Worm (Caenorhabditis elegans): ENCODE measurements around the gene cyp-35C1.

cyp-35C1 gene

DNA sequence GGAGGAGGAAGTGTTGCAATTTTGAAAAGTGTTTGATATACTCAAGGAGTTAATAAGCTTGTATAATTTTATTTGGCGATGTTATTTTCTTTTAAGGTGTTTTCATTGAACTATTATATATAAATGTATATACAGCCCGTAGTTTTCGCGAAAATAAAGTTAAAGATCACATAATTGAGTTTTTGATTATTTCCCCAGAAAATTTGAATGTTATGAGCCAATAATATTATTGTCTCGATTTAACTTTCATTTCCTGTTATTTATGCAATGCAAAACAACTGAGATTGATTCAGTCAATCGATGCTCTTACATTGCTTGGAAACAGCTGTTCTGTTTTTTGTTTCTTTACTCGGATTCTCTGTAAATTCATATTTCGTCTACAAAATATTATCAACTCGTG is 49.9 kb downstream of the cyp-35C1 start, which contains the start of gene srx-133:
srx-133 (plus strand) TSS at position 301 of the 400 bp plus-strand sequence.
- TF ChIP-seq elt-1 (tag; optimal IDR thresholded peaks at IDR 0.05; ENCODE audit: borderline replicate concordance, insufficient read depth) = no peak
- no peak for TF ChIP-seq mab-5 (tag; optimal IDR thresholded peaks at IDR 0.05)
- TF ChIP-seq ceh-39 (tag; optimal IDR thresholded peaks at IDR 0.05) = no peak
- no peak for TF ChIP-seq nhr-12 (tag; optimal IDR thresholded peaks at IDR 0.05)
- TF ChIP-seq unc-62 (GFP tag; optimal IDR thresholded peaks at IDR 0.05) = no peak
- TF ChIP-seq unc-39 (tag; optimal IDR thresholded peaks at IDR 0.05) = no peak
- no peak for TF ChIP-seq lsy-2 (tag; optimal IDR thresholded peaks at IDR 0.05)
- no peak for TF ChIP-seq ceh-43 (GFP tag; optimal IDR thresholded peaks at IDR 0.05)
- no peak for TF ChIP-seq pha-4 (tag; optimal IDR thresholded peaks at IDR 0.05)
- TF ChIP-seq sptf-1 (tag; optimal IDR thresholded peaks at IDR 0.05) = no peak
- TF ChIP-seq sem-2 (GFP tag; optimal IDR thresholded peaks at IDR 0.05) = no peak
- TF ChIP-seq lin-13 (tag; optimal IDR thresholded peaks at IDR 0.05) = no peak
- no peak for TF ChIP-seq zip-8 (tag; optimal IDR thresholded peaks at IDR 0.05)
- TF ChIP-seq blmp-1 (tag; optimal IDR thresholded peaks at IDR 0.05) = no peak
- no peak for TF ChIP-seq nhr-76 (tag; optimal IDR thresholded peaks at IDR 0.05)
- TF ChIP-seq nhr-237 (tag; optimal IDR thresholded peaks at IDR 0.05) = no peak
- no peak for TF ChIP-seq ztf-11 (tag; optimal IDR thresholded peaks at IDR 0.05)
- no peak for TF ChIP-seq tbx-8 (GFP tag; optimal IDR thresholded peaks at IDR 0.05)
- TF ChIP-seq unc-120 (tag; optimal IDR thresholded peaks at IDR 0.05; ENCODE audit: poor library complexity, severe bottlenecking) = no peak

All from whole organism, mixed stage, embryonic.